Fruit fly (Drosophila melanogaster) whole organism, adult: ENCODE data around the gene brk.

ENCODE experiments used
- CG11617 ChIP-seq: fragments of 200-800 bp; sonication (Bioruptor generic); optimal IDR thresholded peaks from 2 replicates; lab custom pipeline; 2017; ENCODE audit warnings: mild to moderate bottlenecking, missing biosample characterization, missing genetic modification reagents, missing genetic modification characterization
- CG12768 ChIP-seq: fragments of 200-800 bp; sonication (Bioruptor generic); optimal IDR thresholded peaks from 2 replicates; lab custom pipeline; 2017; ENCODE audit warnings: missing biosample characterization, missing genetic modification characterization, mild to moderate bottlenecking, moderate library complexity, missing genetic modification reagents
- CG14711 ChIP-seq: fragments of 200-800 bp; sonication (Bioruptor generic); optimal IDR thresholded peaks from 2 replicates; lab custom pipeline; 2018; ENCODE audit warnings: missing biosample characterization, mild to moderate bottlenecking, missing genetic modification characterization, moderate library complexity
- CG1620 ChIP-seq: fragments of 200-800 bp; sonication (Bioruptor generic); optimal IDR thresholded peaks from 2 replicates; lab custom pipeline; 2016; ENCODE audit warnings: missing biosample characterization, missing genetic modification characterization
- CG33017 ChIP-seq: fragments of 200-800 bp; sonication (Bioruptor generic); optimal IDR thresholded peaks from 2 replicates; lab custom pipeline; 2018; ENCODE audit warnings: missing biosample characterization, mild to moderate bottlenecking, missing genetic modification characterization, moderate library complexity
- CG5204 ChIP-seq: fragments of 200-800 bp; sonication (Bioruptor generic); optimal IDR thresholded peaks from 2 replicates; lab custom pipeline; 2016; ENCODE audit warnings: missing biosample characterization, missing genetic modification characterization
- CG7045 ChIP-seq: fragments of 200-800 bp; sonication (Bioruptor generic); optimal IDR thresholded peaks from 2 replicates; lab custom pipeline; 2017; ENCODE audit warnings: missing biosample characterization, mild to moderate bottlenecking, missing genetic modification characterization
- CG7101 ChIP-seq: fragments of 200-800 bp; sonication (Bioruptor generic); optimal IDR thresholded peaks from 2 replicates; lab custom pipeline; 2018; ENCODE audit warnings: missing biosample characterization, mild to moderate bottlenecking, missing genetic modification characterization, moderate library complexity
- Clk ChIP-seq: fragments of 200-800 bp; sonication (Bioruptor generic); optimal IDR thresholded peaks from 2 replicates; lab custom pipeline; 2017; ENCODE audit warnings: missing biosample characterization, missing genetic modification characterization
- Crg-1 ChIP-seq: fragments of 200-800 bp; sonication (Bioruptor generic); optimal IDR thresholded peaks from 2 replicates; lab custom pipeline; 2016; ENCODE audit warnings: missing biosample characterization, missing genetic modification characterization
- Hr96 ChIP-seq: fragments of 200-800 bp; sonication (Bioruptor generic); optimal IDR thresholded peaks from 2 replicates; lab custom pipeline; 2016; ENCODE audit warnings: missing biosample characterization, missing genetic modification characterization
- Mnt ChIP-seq: fragments of 200-800 bp; sonication (Bioruptor generic); optimal IDR thresholded peaks from 2 replicates; lab custom pipeline; 2016; ENCODE audit warnings: missing biosample characterization, mild to moderate bottlenecking, missing genetic modification characterization
- bab1 ChIP-seq: fragments of 200-800 bp; sonication (Bioruptor generic); optimal IDR thresholded peaks from 3 replicates; lab custom pipeline; 2019; ENCODE audit warnings: missing biosample characterization, mild to moderate bottlenecking, missing genetic modification characterization, moderate library complexity
- cic ChIP-seq: fragments of 200-800 bp; sonication (Bioruptor generic); optimal IDR thresholded peaks from 2 replicates; lab custom pipeline; 2017; ENCODE audit warnings: missing biosample characterization, mild to moderate bottlenecking, missing genetic modification characterization, moderate library complexity
- cnc ChIP-seq, 2 experiments: fragments of >200 bp; optimal IDR thresholded peaks; 2 replicates each; lab custom pipeline; 2017
- kay ChIP-seq: fragments of 200-800 bp; sonication (Bioruptor generic); peaks from one replicate; lab custom pipeline; 2016; ENCODE audit warnings: missing biosample characterization, missing genetic modification characterization, borderline replicate concordance
- ovo ChIP-seq: fragments of 200-800 bp; sonication (Bioruptor generic); optimal IDR thresholded peaks from 2 replicates; lab custom pipeline; 2016; ENCODE audit warnings: missing biosample characterization, missing genetic modification characterization
- pad ChIP-seq: fragments of 200-800 bp; sonication (Bioruptor generic); optimal IDR thresholded peaks from 3 replicates; lab custom pipeline; 2017; ENCODE audit warnings: missing biosample characterization, missing genetic modification characterization, mild to moderate bottlenecking, moderate library complexity, missing genetic modification reagents
- tj ChIP-seq: fragments of 200-800 bp; sonication (Bioruptor generic); optimal IDR thresholded peaks from 3 replicates; lab custom pipeline; 2017; ENCODE audit warnings: missing biosample characterization, mild to moderate bottlenecking, missing genetic modification characterization, moderate library complexity
- toe ChIP-seq: fragments of 200-800 bp; sonication (Bioruptor generic); optimal IDR thresholded peaks from 2 replicates; lab custom pipeline; 2016; ENCODE audit warnings: missing biosample characterization, missing genetic modification characterization

The brk gene

dm6 chrX:7336962-7337844, 29.5 kb downstream of the brk start, which contains the start of gene CBP:
CBP (plus strand) TSS chrX:7337352.
- TF ChIP-seq CG5204 (GFP tag; lab: Kevin White, UChicago) (no peak), cic (no peak), Hr96 (GFP tag; lab: Kevin White, UChicago) (peak; percentile 48), CG7101 (tag; lab: Kevin White, UChicago) (peak; percentile 60), CG7045 (GFP tag; lab: Kevin White, UChicago) (no peak), Crg-1 (GFP tag; lab: Kevin White, UChicago) (no peak), cnc (optimal IDR thresholded peaks at IDR 0.05; lab: Kevin White, UChicago) (no peak), CG11617 (no peak), bab1 (GFP tag; lab: Kevin White, UChicago) (peak; percentile 69), toe (no peak), CG1620 (GFP tag; lab: Kevin White, UChicago) (peak; percentile 2), CG14711 (tag; lab: Kevin White, UChicago) (peak; percentile 41), CG12768 (no peak), Mnt (GFP tag; lab: Kevin White, UChicago) (no peak)

DNA sequence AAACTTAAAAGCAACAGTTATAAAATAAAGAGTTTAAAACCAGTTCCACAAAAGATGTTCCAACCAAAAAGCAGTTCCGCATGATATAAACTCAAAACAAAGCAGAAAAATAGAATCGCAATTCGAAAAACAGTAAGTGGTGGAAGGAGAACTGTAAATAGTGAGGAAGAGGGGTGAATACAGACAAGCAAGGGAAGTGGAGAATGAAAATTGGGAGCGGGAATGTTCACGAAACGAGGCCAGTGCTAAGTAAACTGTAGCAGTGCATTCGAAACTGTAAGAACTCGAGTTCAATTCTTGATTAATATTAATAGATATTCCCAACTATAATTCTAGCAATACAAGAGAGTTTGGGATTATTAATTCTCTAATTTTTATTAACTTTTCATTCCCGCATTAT, 30.2 kb downstream of the brk start:
- TF ChIP-seq CG11617 (no peak), pad (GFP tag; lab: Kevin White, UChicago) (peak; percentile 92)

DNA sequence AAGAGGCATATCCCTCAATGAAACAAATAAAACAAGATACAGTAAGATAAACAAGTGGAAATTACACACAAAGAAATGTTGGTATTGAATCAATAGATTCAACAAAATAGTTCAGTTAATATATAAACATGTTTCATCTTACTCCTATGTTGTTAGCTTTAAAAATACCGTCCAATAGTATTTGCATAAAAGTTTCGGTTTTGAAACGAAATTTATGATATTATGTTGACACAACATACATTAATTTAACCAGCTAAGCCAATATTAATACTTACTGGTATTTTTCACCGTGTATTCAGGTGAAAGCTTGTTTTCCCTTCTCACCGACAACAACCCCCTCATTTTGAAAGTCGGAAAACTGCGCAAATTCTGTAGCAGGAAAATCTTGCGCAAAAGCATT, 30.8 kb downstream of the brk start:
- no peak for TF ChIP-seq Mnt (GFP tag; lab: Kevin White, UChicago)
- no peak for TF ChIP-seq Clk

dm6 chrX:7339610-7340326, 32.0 kb downstream of the brk start:
- no peak for TF ChIP-seq cnc (optimal IDR thresholded peaks at IDR 0.05; lab: Kevin White, UChicago)
- no peak for TF ChIP-seq pad (GFP tag; lab: Kevin White, UChicago)

dm6 chrX:7340667-7341066, 32.9 kb downstream of the brk start:
- no peak for TF ChIP-seq CG33017 (tag; lab: Kevin White, UChicago)

- TF ChIP-seq CG5204 (GFP tag; lab: Kevin White, UChicago) (no peak), CG11617 (no peak), CG33017 (tag; lab: Kevin White, UChicago) (no peak), cic (no peak), CG14711 (tag; lab: Kevin White, UChicago) (no peak), Clk (no peak), kay (GFP tag; lab: Kevin White, UChicago) (no peak), tj (GFP tag; lab: Kevin White, UChicago) (no peak), CG1620 (GFP tag; lab: Kevin White, UChicago) (no peak), CG7045 (GFP tag; lab: Kevin White, UChicago) (no peak), toe (no peak), cnc (optimal IDR thresholded peaks at IDR 0.05; lab: Kevin White, UChicago) (no peak), Mnt (GFP tag; lab: Kevin White, UChicago) (no peak)
Measured at dm6 chrX:7342998-7343397, 35.3 kb downstream of the brk start.

DNA sequence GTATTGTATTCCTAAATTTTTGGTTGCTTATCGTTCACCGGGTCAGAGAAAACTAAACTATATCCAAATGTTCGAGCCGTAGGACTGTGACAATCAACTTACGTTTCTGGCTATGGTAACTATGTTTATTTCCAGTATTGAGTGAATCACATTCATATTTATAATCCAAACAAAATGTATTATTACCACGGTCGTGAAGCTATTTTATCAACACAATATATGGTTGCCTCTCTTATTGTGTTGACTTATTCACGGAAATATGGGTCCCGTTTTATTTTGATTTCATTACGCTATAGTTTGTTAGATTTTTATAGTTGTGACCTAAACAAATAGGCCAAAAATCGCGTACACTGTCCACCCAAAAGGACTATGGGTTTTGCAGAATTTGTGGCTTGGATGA, 39.7 kb downstream of the brk start, which contains the start of gene CG15034:
Gene CG15034, minus strand, starts transcription at position 101 of the 400 bp plus-strand sequence.
- no peak for TF ChIP-seq CG11617

- TF ChIP-seq CG7045 (GFP tag; lab: Kevin White, UChicago) = no peak
- no peak for TF ChIP-seq CG7101 (tag; lab: Kevin White, UChicago)
- TF ChIP-seq bab1 (GFP tag; lab: Kevin White, UChicago) = no peak
- no peak for TF ChIP-seq Crg-1 (GFP tag; lab: Kevin White, UChicago)
- TF ChIP-seq cnc (optimal IDR thresholded peaks at IDR 0.05; lab: Kevin White, UChicago) = no peak
- no peak for TF ChIP-seq CG14711 (tag; lab: Kevin White, UChicago)
- no peak for TF ChIP-seq Clk
- TF ChIP-seq kay (GFP tag; lab: Kevin White, UChicago) = no peak
- TF ChIP-seq CG33017 (tag; lab: Kevin White, UChicago) = no peak
- no peak for TF ChIP-seq CG12768
- no peak for TF ChIP-seq cic
- TF ChIP-seq tj (GFP tag; lab: Kevin White, UChicago) = no peak
- TF ChIP-seq CG1620 (GFP tag; lab: Kevin White, UChicago) = no peak
- TF ChIP-seq ovo = no peak
- TF ChIP-seq toe = no peak
- TF ChIP-seq pad (GFP tag; lab: Kevin White, UChicago) = no peak
- no peak for TF ChIP-seq CG5204 (GFP tag; lab: Kevin White, UChicago)
- no peak for TF ChIP-seq CG11617
- TF ChIP-seq Mnt (GFP tag; lab: Kevin White, UChicago) = no peak
Measured at dm6 chrX:7349963-7350362, 42.2 kb downstream of the brk start.
